Worm (Caenorhabditis elegans) whole organism, late embryonic: Measurements from ENCODE around the gene sre-19.

Experiments used
- elt-2 ChIP-seq: sonication (generic microtip); optimal IDR thresholded peaks from 2 replicates; lab custom pipeline; 2016; ENCODE audit warnings: missing genetic modification reagents, missing genetic modification characterization, missing compliant biosample characterization
- hlh-15 ChIP-seq: sonication (generic microtip); optimal IDR thresholded peaks from 2 replicates; lab custom pipeline; 2016; ENCODE audit warnings: missing genetic modification characterization, missing compliant biosample characterization
- pha-4 ChIP-seq: fragments of 150-350 bp; optimal IDR thresholded peaks from 2 replicates; lab custom pipeline; 2018; ENCODE audit warnings: missing biosample characterization, missing genetic modification reagents, missing genetic modification characterization
- ztf-16 ChIP-seq: sonication (generic microtip); optimal IDR thresholded peaks from 2 replicates; lab custom pipeline; 2017; ENCODE audit warnings: missing genetic modification characterization, missing compliant biosample characterization

DNA sequence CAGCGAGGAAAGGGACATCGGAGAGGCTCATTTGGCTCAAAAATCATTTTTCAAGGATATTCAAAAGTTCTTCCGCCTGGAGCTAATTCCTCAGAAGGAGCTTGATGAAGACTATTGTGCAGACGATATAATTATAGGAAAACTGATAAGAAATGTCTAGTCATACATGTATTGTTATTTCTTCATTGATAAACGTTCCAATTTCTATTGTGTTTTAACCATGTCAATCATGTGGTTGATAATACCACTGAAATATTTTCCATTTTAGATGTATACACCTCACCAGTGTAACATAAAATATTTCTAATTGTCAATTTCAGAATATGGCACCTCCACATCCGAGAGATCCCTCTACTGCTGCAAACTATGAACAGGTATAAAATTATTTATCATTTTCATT, 40.6 kb upstream of the sre-19 start, which contains the start of gene ltah-1.1:
- TF ChIP-seq elt-2 (peak; percentile 16), hlh-15 (tag; lab: Kevin White, UChicago) (no peak), pha-4 (no peak), ztf-16 (tag; lab: Kevin White, UChicago) (no peak)
